Fruit fly (Drosophila melanogaster) whole organism, embryonic: Measurements from ENCODE around the gene Tsc1.

ENCODE experiments used
- Aef1 ChIP-seq: fragments of 200-800 bp; sonication (Bioruptor generic); IDR thresholded peaks from 3 replicates; pipeline ENCODE4 v1.3.6; 2022; ENCODE audit warnings: missing biosample characterization, missing genetic modification characterization
- CG1024 ChIP-seq: fragments of 200-800 bp; sonication (Bioruptor generic); IDR thresholded peaks from 2 replicates; pipeline ENCODE4 v1.3.6; 2022; ENCODE audit warnings: missing biosample characterization, missing genetic modification characterization
- CG10366 ChIP-seq: fragments of 200-800 bp; sonication (Bioruptor generic); IDR thresholded peaks from 2 replicates; pipeline ENCODE4 v1.3.6; 2022; ENCODE audit warnings: missing biosample characterization, missing genetic modification characterization
- CG10431 ChIP-seq: fragments of 200-800 bp; sonication (Bioruptor generic); optimal IDR thresholded peaks from 3 replicates; lab custom pipeline; 2018; ENCODE audit warnings: missing biosample characterization, mild to moderate bottlenecking, missing genetic modification characterization
- CG11695 ChIP-seq: fragments of 200-800 bp; sonication (Bioruptor generic); IDR thresholded peaks from 3 replicates; pipeline ENCODE4 v1.3.6; 2022; ENCODE audit warnings: missing biosample characterization, missing genetic modification characterization
- CG12104 ChIP-seq: fragments of 200-800 bp; sonication (Bioruptor generic); optimal IDR thresholded peaks from 3 replicates; lab custom pipeline; 2016; ENCODE audit warnings: missing biosample characterization, missing genetic modification characterization
- CG13123 ChIP-seq: fragments of 200-800 bp; sonication (Bioruptor generic); optimal IDR thresholded peaks from 2 replicates; lab custom pipeline; 2016; ENCODE audit warnings: missing biosample characterization, missing genetic modification characterization
- CG13287 ChIP-seq: fragments of 200-800 bp; sonication (Bioruptor generic); IDR thresholded peaks from 2 replicates; pipeline ENCODE4 v1.3.6; 2022; ENCODE audit warnings: missing biosample characterization, missing genetic modification characterization; ENCODE audit not compliant: partially characterized antibody
- CG13296 ChIP-seq: fragments of 200-800 bp; sonication (Bioruptor generic); optimal IDR thresholded peaks from 3 replicates; lab custom pipeline; 2018; ENCODE audit warnings: missing biosample characterization, mild to moderate bottlenecking, missing genetic modification characterization
- CG14050 ChIP-seq: fragments of 200-800 bp; sonication (Bioruptor generic); IDR thresholded peaks from 3 replicates; pipeline ENCODE4 v1.3.6; 2022; ENCODE audit warnings: missing biosample characterization, missing genetic modification characterization
- CG15479 ChIP-seq: fragments of 200-800 bp; sonication (Bioruptor generic); optimal IDR thresholded peaks from 3 replicates; lab custom pipeline; 2019; ENCODE audit warnings: missing biosample characterization, mild to moderate bottlenecking, missing genetic modification characterization, moderate library complexity
- CG15601 ChIP-seq: fragments of 200-800 bp; sonication (Bioruptor generic); optimal IDR thresholded peaks from 3 replicates; lab custom pipeline; 2019; ENCODE audit warnings: missing biosample characterization, mild to moderate bottlenecking, missing genetic modification characterization, moderate library complexity
- CG17829 ChIP-seq: fragments of 200-800 bp; optimal IDR thresholded peaks from 2 replicates; lab custom pipeline; 2019; ENCODE audit warnings: missing biosample characterization, mild to moderate bottlenecking, missing genetic modification characterization, moderate library complexity
- CG2712 ChIP-seq: fragments of 200-800 bp; optimal IDR thresholded peaks from 3 replicates; lab custom pipeline; 2019; ENCODE audit warnings: missing biosample characterization, mild to moderate bottlenecking, missing genetic modification characterization, moderate library complexity
- CG2875 ChIP-seq: fragments of 200-800 bp; sonication (Bioruptor generic); optimal IDR thresholded peaks from 2 replicates; lab custom pipeline; 2017; ENCODE audit warnings: missing biosample characterization, mild to moderate bottlenecking, missing genetic modification characterization, missing genetic modification reagents
- CG30020 ChIP-seq: fragments of 200-800 bp; optimal IDR thresholded peaks from 2 replicates; lab custom pipeline; 2019; ENCODE audit warnings: missing biosample characterization, mild to moderate bottlenecking, missing genetic modification characterization, moderate library complexity
- CG30403 ChIP-seq: fragments of 200-800 bp; sonication (Bioruptor generic); optimal IDR thresholded peaks from 3 replicates; lab custom pipeline; 2016; ENCODE audit warnings: missing biosample characterization, missing genetic modification characterization
- CG42726 ChIP-seq: fragments of 200-800 bp; sonication (Bioruptor generic); IDR thresholded peaks from 2 replicates; pipeline ENCODE4 v1.3.6; 2022; ENCODE audit warnings: missing biosample characterization, missing genetic modification characterization; ENCODE audit not compliant: partially characterized antibody
- CG4404 ChIP-seq: fragments of 200-800 bp; sonication (Bioruptor generic); IDR thresholded peaks from 2 replicates; pipeline ENCODE4 v1.3.6; 2022; ENCODE audit warnings: missing biosample characterization, missing genetic modification characterization
- CG4820 ChIP-seq: fragments of 200-800 bp; sonication (Bioruptor generic); optimal IDR thresholded peaks from 3 replicates; lab custom pipeline; 2016; ENCODE audit warnings: missing biosample characterization, missing genetic modification characterization
- CG4854 ChIP-seq: fragments of 200-800 bp; sonication (Bioruptor generic); optimal IDR thresholded peaks from 2 replicates; lab custom pipeline; 2016; ENCODE audit warnings: missing biosample characterization, missing genetic modification characterization, inconsistent platforms
- CG6689 ChIP-seq: fragments of 200-800 bp; sonication (Bioruptor generic); IDR thresholded peaks from 2 replicates; pipeline ENCODE4 v1.3.6; 2022; ENCODE audit warnings: missing biosample characterization, missing genetic modification characterization
- CG7372 ChIP-seq: fragments of 200-800 bp; sonication (Bioruptor generic); IDR thresholded peaks from 2 replicates; pipeline ENCODE4 v1.3.6; 2022; ENCODE audit warnings: missing biosample characterization, missing genetic modification characterization
- CG7786 ChIP-seq: fragments of 200-800 bp; sonication (Bioruptor generic); optimal IDR thresholded peaks from 2 replicates; lab custom pipeline; 2016; ENCODE audit warnings: missing biosample characterization, missing genetic modification characterization
- CG8478 ChIP-seq: fragments of >200 bp; optimal IDR thresholded peaks from 2 replicates; lab custom pipeline; 2018
- CHES-1-like ChIP-seq: fragments of 200-800 bp; sonication (Bioruptor generic); optimal IDR thresholded peaks from 2 replicates; lab custom pipeline; 2016; ENCODE audit warnings: missing biosample characterization, missing genetic modification characterization
- D ChIP-seq, 2 experiments: fragments of 200-800 bp in 1 of 2; fragments of >200 bp in 1 of 2; sonication (Bioruptor generic) in 1 of 2; optimal IDR thresholded peaks; 2 replicates in 1 of 2; 3 replicates in 1 of 2; lab custom pipeline; 2017; ENCODE audit warnings: mild to moderate bottlenecking in 1 of 2, missing biosample characterization in 1 of 2, missing genetic modification characterization in 1 of 2, missing genetic modification reagents in 1 of 2
- Dad ChIP-seq: fragments of 200-800 bp; sonication (Bioruptor generic); optimal IDR thresholded peaks from 3 replicates; lab custom pipeline; 2016; ENCODE audit warnings: missing biosample characterization, missing genetic modification characterization
- Doc3 ChIP-seq: fragments of 200-800 bp; sonication (Bioruptor generic); IDR thresholded peaks from 3 replicates; pipeline ENCODE4 v1.3.6; 2022; ENCODE audit warnings: missing biosample characterization, missing genetic modification characterization; ENCODE audit not compliant: partially characterized antibody
- Fer2 ChIP-seq: fragments of 200-800 bp; sonication (Bioruptor generic); optimal IDR thresholded peaks from 2 replicates; lab custom pipeline; 2018; ENCODE audit warnings: missing biosample characterization, mild to moderate bottlenecking, missing genetic modification characterization, moderate library complexity
- Hand ChIP-seq: fragments of 200-800 bp; sonication (Bioruptor generic); optimal IDR thresholded peaks from 2 replicates; lab custom pipeline; 2017; ENCODE audit warnings: mild to moderate bottlenecking, missing biosample characterization, missing genetic modification reagents, missing genetic modification characterization
- Hmx ChIP-seq: fragments of 200-800 bp; sonication (Bioruptor generic); optimal IDR thresholded peaks from 2 replicates; lab custom pipeline; 2016; ENCODE audit warnings: missing biosample characterization, missing genetic modification characterization
- MTF-1 ChIP-seq: fragments of 200-800 bp; sonication (Bioruptor generic); optimal IDR thresholded peaks from 2 replicates; lab custom pipeline; 2018; ENCODE audit warnings: missing biosample characterization, mild to moderate bottlenecking, missing genetic modification characterization, borderline replicate concordance
- Sox100B ChIP-seq: fragments of 200-800 bp; sonication (Bioruptor generic); optimal IDR thresholded peaks from 3 replicates; lab custom pipeline; 2018; ENCODE audit warnings: missing biosample characterization, mild to moderate bottlenecking, missing genetic modification characterization
- Spps ChIP-seq: fragments of 200-800 bp; sonication (Bioruptor generic); optimal IDR thresholded peaks from 2 replicates; lab custom pipeline; 2018; ENCODE audit warnings: missing biosample characterization, mild to moderate bottlenecking, missing genetic modification characterization
- Taf1 ChIP-seq: fragments of 200-800 bp; sonication (Bioruptor generic); IDR thresholded peaks from 2 replicates; pipeline ENCODE4 v1.3.6; 2022; ENCODE audit warnings: missing biosample characterization, missing genetic modification characterization
- Vsx1 ChIP-seq: fragments of 200-800 bp; sonication (Bioruptor generic); optimal IDR thresholded peaks from 2 replicates; lab custom pipeline; 2017; ENCODE audit warnings: missing biosample characterization, mild to moderate bottlenecking, missing genetic modification characterization, missing genetic modification reagents
- cato ChIP-seq: fragments of 200-800 bp; sonication (Bioruptor generic); optimal IDR thresholded peaks from 2 replicates; lab custom pipeline; 2016; ENCODE audit warnings: missing biosample characterization, missing genetic modification characterization, borderline replicate concordance
- chinmo ChIP-seq: fragments of 200-800 bp; sonication (Bioruptor generic); IDR thresholded peaks from 4 replicates; pipeline ENCODE4 v1.3.6; 2022; ENCODE audit warnings: missing biosample characterization, missing genetic modification characterization; ENCODE audit not compliant: partially characterized antibody
- danr ChIP-seq: fragments of 200-800 bp; sonication (Bioruptor generic); IDR thresholded peaks from 2 replicates; pipeline ENCODE4 v1.3.6; 2022; ENCODE audit warnings: missing biosample characterization, missing genetic modification characterization
- esg ChIP-seq: fragments of 200-800 bp; sonication (Bioruptor generic); conservative IDR thresholded peaks from 2 replicates; pipeline ENCODE4 v1.3.6; 2022; ENCODE audit warnings: missing biosample characterization, missing genetic modification characterization
- fru ChIP-seq: fragments of >200 bp; optimal IDR thresholded peaks from 2 replicates; lab custom pipeline; 2017
- fu2 ChIP-seq: fragments of 200-800 bp; sonication (Bioruptor generic); optimal IDR thresholded peaks from 2 replicates; lab custom pipeline; 2016; ENCODE audit warnings: missing biosample characterization, missing genetic modification characterization
- gem ChIP-seq: fragments of 200-800 bp; sonication (Bioruptor generic); optimal IDR thresholded peaks from 2 replicates; lab custom pipeline; 2019; ENCODE audit warnings: missing biosample characterization, mild to moderate bottlenecking, missing genetic modification characterization, moderate library complexity
- gfzf ChIP-seq: fragments of 200-800 bp; sonication (Bioruptor generic); optimal IDR thresholded peaks from 2 replicates; lab custom pipeline; 2016; ENCODE audit warnings: missing biosample characterization, mild to moderate bottlenecking, missing genetic modification characterization, moderate library complexity
- ind ChIP-seq: fragments of 200-800 bp; sonication (Bioruptor generic); optimal IDR thresholded peaks from 3 replicates; lab custom pipeline; 2016; ENCODE audit warnings: missing biosample characterization, missing genetic modification characterization
- row ChIP-seq: fragments of 200-800 bp; sonication (Bioruptor generic); IDR thresholded peaks from 3 replicates; pipeline ENCODE4 v1.3.6; 2022; ENCODE audit warnings: missing biosample characterization, missing genetic modification characterization
- scrt ChIP-seq: fragments of 200-800 bp; sonication (Bioruptor generic); optimal IDR thresholded peaks from 2 replicates; lab custom pipeline; 2018; ENCODE audit warnings: missing biosample characterization, mild to moderate bottlenecking, missing genetic modification characterization, moderate library complexity
- sim ChIP-seq: fragments of 200-800 bp; sonication (Bioruptor generic); IDR thresholded peaks from 2 replicates; pipeline ENCODE4 v1.3.6; 2022; ENCODE audit warnings: missing biosample characterization, missing genetic modification characterization
- tgo ChIP-seq: fragments of 200-800 bp; sonication (Bioruptor generic); IDR thresholded peaks from 3 replicates; pipeline ENCODE4 v1.3.6; 2022; ENCODE audit warnings: missing biosample characterization, missing genetic modification characterization
- usp ChIP-seq: fragments of >200 bp; optimal IDR thresholded peaks from 2 replicates; lab custom pipeline; 2017; ENCODE audit warnings: missing biosample characterization, missing genetic modification characterization

Tsc1 gene

DNA sequence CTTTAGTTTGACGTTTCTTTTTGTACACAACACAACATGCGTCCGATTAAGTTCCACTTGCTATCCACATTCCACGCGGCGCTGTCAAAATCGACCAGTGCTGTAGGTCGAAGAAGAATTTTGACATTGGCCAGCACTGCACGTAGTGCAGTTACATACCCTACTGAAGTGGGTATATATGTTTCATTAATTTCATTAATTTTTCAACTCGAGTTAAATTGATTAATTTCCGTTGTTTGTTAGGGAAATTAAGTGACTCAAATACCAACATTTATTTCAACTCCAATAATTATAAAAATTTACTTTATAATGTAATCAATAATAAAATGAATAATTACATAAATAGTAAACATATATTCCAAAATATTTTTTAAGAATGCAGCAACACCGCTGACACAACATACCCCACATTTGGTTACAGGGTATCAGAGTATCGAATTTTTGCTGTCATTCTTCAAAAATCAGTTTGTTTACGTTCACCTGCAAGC, 21.2 kb upstream of the Tsc1 start, which contains the start of the genes eIF4EHP and CG18428 (continued):
- peak; percentile 89 for TF ChIP-seq CG7786 (GFP tag; lab: Kevin White, UChicago)
- TF ChIP-seq ind (GFP tag; lab: Kevin White, UChicago): peak; percentile 99
- TF ChIP-seq esg (GFP tag; lab: Robert Waterston, UW): no peak
- TF ChIP-seq CG12104 (GFP tag; lab: Kevin White, UChicago): peak; percentile 99
- no peak for TF ChIP-seq CG7372 (GFP tag; lab: Robert Waterston, UW)
- TF ChIP-seq CG2875: peak; percentile 94
- no peak for TF ChIP-seq CG10366
- TF ChIP-seq Aef1 (GFP tag; lab: Robert Waterston, UW): no peak
- TF ChIP-seq Dad: peak; percentile 81
- peak; percentile 87 for TF ChIP-seq CHES-1-like (GFP tag; lab: Kevin White, UChicago)
- no peak for TF ChIP-seq fru (lab: Kevin White, UChicago)
- TF ChIP-seq CG14050 (GFP tag; lab: Robert Waterston, UW): no peak
- peak; percentile 95 for TF ChIP-seq MTF-1 (GFP tag; lab: Kevin White, UChicago)
- peak; percentile 98 for TF ChIP-seq cato (GFP tag; lab: Kevin White, UChicago)
- peak; percentile 100 for TF ChIP-seq Sox100B (GFP tag; lab: Kevin White, UChicago)
- TF ChIP-seq danr (GFP tag; lab: Robert Waterston, UW): no peak
- peak; percentile 91; the same call in 1 of the 2 replicates for TF ChIP-seq CG1024
- peak; percentile 21 for TF ChIP-seq gfzf (GFP tag; lab: Kevin White, UChicago)
- peak; percentile 75 for TF ChIP-seq fu2
- TF ChIP-seq row (GFP tag; lab: Robert Waterston, UW): no peak
- no peak for TF ChIP-seq D (optimal IDR thresholded peaks at IDR 0.05; lab: Kevin White, UChicago)
- peak; percentile 99 for TF ChIP-seq D (GFP tag; optimal IDR thresholded peaks at IDR 0.05; lab: Kevin White, UChicago)
- TF ChIP-seq CG6689: no peak
- peak; percentile 100 for TF ChIP-seq gem (tag; lab: Kevin White, UChicago)
- no peak for TF ChIP-seq Doc3 (GFP tag; lab: Robert Waterston, UW)
- TF ChIP-seq CG42726 (GFP tag; lab: Robert Waterston, UW): no peak
- TF ChIP-seq chinmo (GFP tag; lab: Robert Waterston, UW): no peak
- TF ChIP-seq CG4404 (GFP tag; lab: Robert Waterston, UW): no peak
- TF ChIP-seq CG13287 (GFP tag; lab: Robert Waterston, UW): no peak
- TF ChIP-seq Hmx (GFP tag; lab: Kevin White, UChicago): peak; percentile 76
- peak; percentile 71 for TF ChIP-seq CG15479 (GFP tag; lab: Kevin White, UChicago)
- peak; percentile 99 for TF ChIP-seq CG2712 (tag; lab: Kevin White, UChicago)
- peak; percentile 88 for TF ChIP-seq CG4854 (GFP tag; lab: Kevin White, UChicago)
- peak; percentile 95 for TF ChIP-seq CG30020
- no peak for TF ChIP-seq CG8478
- peak; percentile 94 for TF ChIP-seq Vsx1
- peak; percentile 98 for TF ChIP-seq CG10431
- TF ChIP-seq CG15601 (tag; lab: Kevin White, UChicago): peak; percentile 99
- no peak for TF ChIP-seq usp (GFP tag; lab: Kevin White, UChicago)
- TF ChIP-seq Fer2 (tag; lab: Kevin White, UChicago): peak; percentile 100
- no peak for TF ChIP-seq tgo (GFP tag; lab: Robert Waterston, UW)
- peak; percentile 100 for TF ChIP-seq CG17829 (tag; lab: Kevin White, UChicago)
- TF ChIP-seq CG13123 (GFP tag; lab: Kevin White, UChicago): peak; percentile 97
- TF ChIP-seq CG30403: peak; percentile 99
- peak; percentile 99 for TF ChIP-seq Hand (GFP tag; lab: Kevin White, UChicago)
- TF ChIP-seq CG4820: peak; percentile 96
- TF ChIP-seq sim: no peak
- peak; percentile 100 for TF ChIP-seq CG13296
- no peak; the same call in 1 of the 2 replicates for TF ChIP-seq Taf1
- no peak for TF ChIP-seq CG11695
- peak; percentile 99 for TF ChIP-seq scrt
- peak; percentile 99 for TF ChIP-seq Spps
